Fruit fly (Drosophila melanogaster) ovary, adult (tissue): ENCODE results near the gene CG12817.

ENCODE experiments used
- CG17801 ChIP-seq: fragments of 200-800 bp; optimal IDR thresholded peaks from 2 replicates; lab custom pipeline; 2019; ENCODE audit warnings: missing biosample characterization, mild to moderate bottlenecking, missing genetic modification characterization, moderate library complexity; ENCODE audit not compliant: partially characterized antibody

CG12817 gene

dm6 chr3R:10224594-10224993 lies at the start of gene CG12817, which contains the start of gene CG34107:
TSS of gene CG12817 (minus strand) at chr3R:10224725.
TSS of gene CG34107 (plus strand) at chr3R:10224909.
- no peak for TF ChIP-seq CG17801 (GFP tag; lab: Kevin White, UChicago)

DNA sequence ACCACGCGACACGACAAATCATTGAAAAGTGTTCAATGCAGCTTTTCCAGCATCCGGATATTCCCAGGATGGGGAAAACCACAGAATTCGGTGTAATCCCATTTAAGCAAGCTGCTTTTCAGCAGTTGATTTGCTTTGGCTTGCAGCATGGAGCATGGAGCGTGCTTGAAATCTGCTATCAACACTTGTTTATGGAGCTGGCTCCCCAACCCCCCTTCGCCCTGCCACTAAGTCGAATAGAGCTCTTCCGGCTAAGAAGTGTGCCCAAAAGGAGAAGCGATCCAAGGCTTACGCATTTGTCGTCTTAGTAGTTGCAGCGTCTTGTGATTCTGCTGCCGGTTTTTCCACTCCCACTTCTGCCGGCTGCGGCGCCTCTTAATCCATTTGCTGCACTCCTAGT lies 49.8 kb upstream of the CG12817 start:
- no peak for TF ChIP-seq CG17801 (GFP tag; lab: Kevin White, UChicago)

DNA sequence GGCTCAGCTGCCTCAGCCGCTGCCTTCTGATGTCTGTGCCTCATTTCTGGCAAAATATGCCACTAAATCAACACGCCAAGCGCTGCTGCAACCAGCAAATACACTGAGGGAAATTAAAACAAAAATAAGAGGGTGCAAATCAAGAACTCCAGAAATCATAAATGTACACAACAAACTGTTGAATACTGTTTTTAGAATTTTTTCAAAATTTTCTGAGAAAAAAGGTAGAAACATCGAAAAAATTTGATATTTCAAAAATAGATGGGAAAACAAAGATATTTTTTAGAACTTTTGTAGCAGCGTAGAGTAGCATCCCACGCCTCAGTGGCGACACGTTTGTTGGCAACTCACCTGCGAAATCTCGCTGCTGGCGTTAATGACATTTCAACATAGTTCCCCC lies 48.2 kb upstream of the CG12817 start:
- TF ChIP-seq CG17801 (GFP tag; lab: Kevin White, UChicago) = no peak

DNA sequence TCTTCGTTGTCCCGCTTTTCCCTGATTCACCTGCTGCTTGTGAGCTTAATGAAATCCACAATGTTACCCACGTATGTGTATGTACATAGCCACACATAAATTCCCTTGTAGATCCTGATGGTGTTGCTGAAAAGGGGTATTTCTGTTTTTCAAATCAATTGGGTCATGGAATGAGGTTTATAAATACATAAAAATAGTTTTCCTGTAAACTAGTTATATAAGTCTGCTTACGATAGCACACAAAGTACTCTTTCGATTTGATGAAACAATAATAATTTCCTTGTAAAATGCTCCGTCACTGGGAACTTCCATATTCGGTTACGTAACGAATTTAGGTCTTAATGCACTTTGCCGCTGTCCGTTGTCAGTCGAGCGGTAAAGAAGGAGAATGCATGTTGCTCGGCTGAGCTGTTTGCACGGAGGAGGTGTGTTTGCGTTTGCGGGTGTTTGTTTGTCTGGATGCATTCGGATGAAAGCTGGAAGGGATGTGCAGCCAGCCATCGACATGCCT lies 45.5 kb upstream of the CG12817 start:
- no peak for TF ChIP-seq CG17801 (GFP tag; lab: Kevin White, UChicago)

- TF ChIP-seq CG17801 (GFP tag; lab: Kevin White, UChicago) = peak; percentile 45
Measured at dm6 chr3R:10268865-10269442, 44.4 kb upstream of the CG12817 start.

- peak; percentile 90 for TF ChIP-seq CG17801 (GFP tag; lab: Kevin White, UChicago)
Measured at dm6 chr3R:10268101-10268864, 43.8 kb upstream of the CG12817 start.

DNA sequence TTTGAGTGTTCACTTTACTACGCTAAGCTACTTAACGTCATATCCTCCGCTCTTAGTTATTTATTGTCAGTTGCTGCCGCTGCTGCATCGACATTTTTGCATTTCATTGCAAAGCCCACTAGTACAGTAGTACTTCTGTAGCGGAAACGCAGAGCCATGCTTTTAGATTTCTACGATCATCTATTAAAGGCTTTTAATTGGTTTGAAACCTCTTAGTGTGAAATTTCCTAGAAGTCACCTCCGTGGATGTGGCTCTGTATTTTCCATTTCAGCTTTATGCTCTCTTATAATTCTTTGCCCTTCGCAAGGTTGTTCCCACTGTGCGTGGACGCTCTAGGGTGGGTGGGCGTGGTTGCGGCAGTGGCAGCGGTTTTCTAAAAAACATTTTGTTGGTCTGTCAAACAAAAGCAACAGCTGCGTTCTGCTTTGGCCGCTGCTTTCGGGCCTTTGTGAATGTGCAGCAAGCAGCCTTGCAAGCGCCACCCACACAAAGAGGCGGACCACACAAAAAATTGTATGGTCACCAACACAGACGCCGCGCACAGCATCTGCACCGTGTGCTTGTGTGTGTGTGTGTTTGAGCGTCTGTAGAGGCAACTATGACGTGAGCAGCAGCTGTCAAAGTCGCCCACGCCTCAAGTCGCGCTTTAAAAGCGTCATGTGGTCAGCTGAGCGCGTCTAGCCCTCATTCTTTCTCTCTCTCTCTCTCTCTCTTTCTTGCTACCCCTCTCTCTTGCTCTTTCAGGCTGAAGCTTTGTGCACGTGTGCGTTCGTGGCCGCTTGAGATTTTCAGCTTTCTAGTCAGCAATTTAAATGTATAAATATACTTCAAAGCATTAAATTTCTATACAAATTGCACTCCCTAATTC lies 42.3 kb upstream of the CG12817 start:
- TF ChIP-seq CG17801 (GFP tag; lab: Kevin White, UChicago) = no peak

- TF ChIP-seq CG17801 (GFP tag; lab: Kevin White, UChicago) = peak; percentile 64
Measured at dm6 chr3R:10265552-10266137, 41.1 kb upstream of the CG12817 start.

DNA sequence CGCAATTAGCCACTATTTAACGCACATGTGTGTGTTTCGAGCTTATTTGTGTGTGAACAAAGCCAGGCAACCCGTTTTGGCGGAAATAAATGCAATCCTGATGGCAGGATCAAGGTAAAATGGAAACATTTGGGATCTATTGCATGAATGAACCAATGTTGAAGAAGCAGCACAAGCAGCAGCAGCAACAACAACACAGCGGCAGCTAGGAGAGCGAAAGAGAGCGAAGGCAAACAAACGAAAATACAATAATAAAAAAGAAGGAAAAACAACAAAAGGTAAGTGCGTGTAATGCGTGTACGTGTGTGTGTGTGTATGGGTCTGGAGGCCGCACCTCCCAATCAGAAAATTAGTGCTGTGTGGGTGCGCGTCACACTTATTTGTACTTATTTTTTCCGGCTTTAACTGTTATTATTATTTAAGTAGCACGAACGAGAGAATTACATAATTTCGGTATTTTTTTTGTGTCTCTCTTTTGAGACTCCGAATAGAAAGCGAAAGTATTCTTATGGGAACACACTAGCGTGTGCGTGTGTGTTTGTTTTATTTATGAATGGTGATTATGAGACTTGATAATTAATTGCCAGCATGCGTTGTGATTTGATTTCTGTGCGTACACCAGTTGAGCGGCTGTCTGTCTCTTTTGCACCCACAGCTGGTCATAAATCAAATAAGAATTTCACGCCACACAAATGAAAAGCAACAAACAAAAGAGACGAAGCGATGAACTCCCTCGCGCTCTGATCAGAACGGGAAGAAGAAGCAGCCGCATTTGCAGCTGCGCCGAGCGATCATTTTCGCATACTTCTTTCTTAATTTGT lies 40.3 kb upstream of the CG12817 start:
- TF ChIP-seq CG17801 (GFP tag; lab: Kevin White, UChicago) = no peak

- TF ChIP-seq CG17801 (GFP tag; lab: Kevin White, UChicago) = peak; percentile 86
Measured at dm6 chr3R:10263972-10264536, 39.5 kb upstream of the CG12817 start, which contains the start of gene Nuak. TSS of gene Nuak (plus strand) at chr3R:10264306.

DNA sequence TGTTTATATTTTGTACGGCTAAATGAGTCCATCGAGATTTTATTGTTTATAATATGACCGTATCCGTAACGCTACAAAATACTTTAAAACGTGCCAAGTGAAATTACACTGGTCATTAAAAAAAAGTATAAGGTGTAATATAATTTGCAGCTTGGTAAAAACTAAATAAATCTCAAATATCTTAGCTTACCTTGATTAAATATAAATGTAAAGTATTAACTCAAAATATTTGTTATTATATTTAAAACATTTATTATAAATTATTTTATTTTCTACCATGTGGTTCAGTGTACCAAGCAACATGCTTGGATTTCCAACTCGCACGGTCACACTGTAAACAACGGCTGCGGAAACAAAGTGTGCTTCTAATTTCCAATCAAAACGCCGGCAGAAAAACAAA lies 37.3 kb upstream of the CG12817 start, which contains the start of the genes Sirt6 and pont:
Gene Sirt6 (minus strand): TSS at position 50 of the 400 bp plus-strand sequence.
Gene pont (plus strand): TSS at position 324 of the 400 bp plus-strand sequence.
- TF ChIP-seq CG17801 (GFP tag; lab: Kevin White, UChicago) = peak; percentile 95

DNA sequence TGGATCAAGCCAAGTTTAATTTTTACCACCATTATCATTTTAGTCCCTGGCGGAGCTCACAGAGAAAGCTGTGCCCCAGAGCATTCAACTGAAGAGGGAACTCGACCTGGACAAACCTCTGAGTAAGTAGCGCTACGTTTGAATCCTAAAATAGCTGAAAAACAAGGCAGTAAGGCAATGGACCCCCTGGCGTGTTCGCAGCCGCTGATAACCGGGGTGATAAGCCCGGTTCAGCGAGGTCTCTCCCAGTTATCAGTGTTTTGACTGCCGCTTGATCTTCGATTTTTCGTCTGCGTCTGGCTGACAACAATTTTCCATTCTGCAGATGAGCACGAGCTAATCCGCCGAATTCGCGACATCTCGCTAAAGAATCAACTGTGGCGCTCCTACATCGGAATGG lies 27.3 kb upstream of the CG12817 start:
- no peak for TF ChIP-seq CG17801 (GFP tag; lab: Kevin White, UChicago)

- no peak for TF ChIP-seq CG17801 (GFP tag; lab: Kevin White, UChicago)
Measured at dm6 chr3R:10251218-10251617, 26.7 kb upstream of the CG12817 start, which contains the start of gene CG3999. TSS of gene CG3999 (plus strand) at chr3R:10251518.
